Fruit fly (Drosophila melanogaster) whole organism, prepupa: Measurements from ENCODE around the gene CG13711.
A peak's percentile ranks its signal among the peaks of the same experiment; 100 is the strongest.

ENCODE experiments used
- Blimp-1 ChIP-seq: fragments of 200-800 bp; sonication (Bioruptor generic); optimal IDR thresholded peaks from 3 replicates; lab custom pipeline; 2017; ENCODE audit warnings: missing biosample characterization, missing genetic modification characterization, mild to moderate bottlenecking, moderate library complexity, missing genetic modification reagents
- CG10631 ChIP-seq: fragments of 200-800 bp; sonication (Bioruptor generic); optimal IDR thresholded peaks from 2 replicates; lab custom pipeline; 2016; ENCODE audit warnings: missing biosample characterization, missing genetic modification characterization
- CG15336 ChIP-seq: fragments of 200-800 bp; sonication (Bioruptor generic); IDR thresholded peaks from 2 replicates; pipeline ENCODE4 v1.3.6; 2022; ENCODE audit warnings: missing biosample characterization, missing genetic modification characterization
- CG16779 ChIP-seq: fragments of 200-800 bp; sonication (Bioruptor generic); optimal IDR thresholded peaks from 3 replicates; lab custom pipeline; 2017; ENCODE audit warnings: missing biosample characterization, mild to moderate bottlenecking, missing genetic modification characterization
- CG3032 ChIP-seq: fragments of 200-800 bp; optimal IDR thresholded peaks from 2 replicates; lab custom pipeline; 2019; ENCODE audit warnings: missing biosample characterization, mild to moderate bottlenecking, missing genetic modification characterization, moderate library complexity
- CG31627 ChIP-seq: fragments of 200-800 bp; sonication (Bioruptor generic); optimal IDR thresholded peaks from 3 replicates; lab custom pipeline; 2016; ENCODE audit warnings: missing biosample characterization, missing genetic modification characterization
- CG32006 ChIP-seq: fragments of 200-800 bp; sonication (Bioruptor generic); optimal IDR thresholded peaks from 3 replicates; lab custom pipeline; 2017; ENCODE audit warnings: missing biosample characterization, mild to moderate bottlenecking, missing genetic modification characterization
- CG34406 ChIP-seq: fragments of 200-800 bp; sonication (Bioruptor generic); optimal IDR thresholded peaks from 3 replicates; lab custom pipeline; 2016; ENCODE audit warnings: missing biosample characterization, missing genetic modification characterization
- CG3919 ChIP-seq: fragments of 200-800 bp; sonication (Bioruptor generic); optimal IDR thresholded peaks from 3 replicates; lab custom pipeline; 2016; ENCODE audit warnings: missing biosample characterization, missing genetic modification characterization
- CG6163 ChIP-seq: fragments of 200-800 bp; sonication (Bioruptor generic); IDR thresholded peaks from 3 replicates; pipeline ENCODE4 v1.3.6; 2022; ENCODE audit warnings: missing biosample characterization, missing genetic modification characterization
- CG6276 ChIP-seq: fragments of 200-800 bp; sonication (Bioruptor generic); optimal IDR thresholded peaks from 2 replicates; lab custom pipeline; 2017; ENCODE audit warnings: missing biosample characterization, mild to moderate bottlenecking, missing genetic modification characterization
- CG6792 ChIP-seq: fragments of 200-800 bp; sonication (Bioruptor generic); optimal IDR thresholded peaks from 3 replicates; lab custom pipeline; 2016; ENCODE audit warnings: missing biosample characterization, missing genetic modification characterization
- CG6808 ChIP-seq: fragments of 200-800 bp; sonication (Bioruptor generic); optimal IDR thresholded peaks from 3 replicates; lab custom pipeline; 2017; ENCODE audit warnings: missing biosample characterization, missing genetic modification characterization, mild to moderate bottlenecking, moderate library complexity, missing genetic modification reagents
- CG6854 ChIP-seq: fragments of 200-800 bp; sonication (Bioruptor generic); optimal IDR thresholded peaks from 2 replicates; lab custom pipeline; 2017; ENCODE audit warnings: missing biosample characterization, mild to moderate bottlenecking, missing genetic modification characterization
- CG8119 ChIP-seq: fragments of 200-800 bp; sonication (Bioruptor generic); IDR thresholded peaks from 3 replicates; pipeline ENCODE4 v1.3.6; 2022; ENCODE audit warnings: missing biosample characterization, missing genetic modification characterization
- CG8632 ChIP-seq: fragments of 200-800 bp; sonication (Bioruptor generic); optimal IDR thresholded peaks from 3 replicates; lab custom pipeline; 2016; ENCODE audit warnings: missing biosample characterization, missing genetic modification characterization
- CG9139 ChIP-seq: fragments of 200-800 bp; sonication (Bioruptor generic); optimal IDR thresholded peaks from 3 replicates; lab custom pipeline; 2017; ENCODE audit warnings: missing biosample characterization, mild to moderate bottlenecking, missing genetic modification characterization
- Eip75B ChIP-seq: fragments of 200-800 bp; sonication (Bioruptor generic); optimal IDR thresholded peaks from 3 replicates; lab custom pipeline; 2016; ENCODE audit warnings: missing biosample characterization, missing genetic modification characterization
- Eip78C ChIP-seq: fragments of 200-800 bp; sonication (Bioruptor generic); peaks from one replicate; lab custom pipeline; 2016; ENCODE audit warnings: missing biosample characterization, missing genetic modification characterization
- Eip93F ChIP-seq: fragments of 200-800 bp; sonication (Bioruptor generic); optimal IDR thresholded peaks from 2 replicates; lab custom pipeline; 2016; ENCODE audit warnings: missing biosample characterization, mild to moderate bottlenecking, missing genetic modification characterization
- Ets96B ChIP-seq: fragments of 200-800 bp; optimal IDR thresholded peaks from 2 replicates; lab custom pipeline; 2019; ENCODE audit warnings: missing biosample characterization, mild to moderate bottlenecking, missing genetic modification characterization, moderate library complexity
- Gug ChIP-seq: fragments of 200-800 bp; sonication (Bioruptor generic); IDR thresholded peaks from 2 replicates; pipeline ENCODE4 v1.3.6; 2022; ENCODE audit warnings: missing biosample characterization, missing genetic modification characterization
- Hr38 ChIP-seq: sonication (Bioruptor generic); optimal IDR thresholded peaks from 2 replicates; lab custom pipeline; 2016; ENCODE audit warnings: missing biosample characterization, missing genetic modification characterization
- Hr39 ChIP-seq: fragments of 200-800 bp; sonication (Bioruptor generic); optimal IDR thresholded peaks from 2 replicates; lab custom pipeline; 2016; ENCODE audit warnings: missing biosample characterization, missing genetic modification characterization
- Hr4 ChIP-seq: fragments of 200-800 bp; sonication (Bioruptor generic); optimal IDR thresholded peaks from 3 replicates; lab custom pipeline; 2016; ENCODE audit warnings: missing biosample characterization, missing genetic modification characterization
- Lpt ChIP-seq: fragments of 200-800 bp; sonication (Bioruptor generic); optimal IDR thresholded peaks from 3 replicates; lab custom pipeline; 2016; ENCODE audit warnings: missing biosample characterization, missing genetic modification characterization
- Met ChIP-seq: fragments of 200-800 bp; sonication (Bioruptor generic); optimal IDR thresholded peaks from 3 replicates; lab custom pipeline; 2016; ENCODE audit warnings: missing biosample characterization, missing genetic modification characterization
- OdsH ChIP-seq: fragments of 200-800 bp; sonication (Bioruptor generic); optimal IDR thresholded peaks from 3 replicates; lab custom pipeline; 2016; ENCODE audit warnings: missing biosample characterization, missing genetic modification characterization
- Smox ChIP-seq: fragments of 200-800 bp; sonication (Bioruptor generic); optimal IDR thresholded peaks from 3 replicates; lab custom pipeline; 2016; ENCODE audit warnings: missing biosample characterization, missing genetic modification characterization
- Sox15 ChIP-seq: fragments of 200-800 bp; sonication (Bioruptor generic); optimal IDR thresholded peaks from 3 replicates; lab custom pipeline; 2016; ENCODE audit warnings: missing biosample characterization, missing genetic modification characterization
- achi ChIP-seq: fragments of 200-800 bp; sonication (Bioruptor generic); optimal IDR thresholded peaks from 3 replicates; lab custom pipeline; 2016; ENCODE audit warnings: missing biosample characterization, missing genetic modification characterization
- cyc ChIP-seq: fragments of 200-800 bp; sonication (Bioruptor generic); optimal IDR thresholded peaks from 3 replicates; lab custom pipeline; 2016; ENCODE audit warnings: missing biosample characterization, missing genetic modification characterization
- dac ChIP-seq: fragments of 200-800 bp; sonication (Bioruptor generic); optimal IDR thresholded peaks from 2 replicates; lab custom pipeline; 2017; ENCODE audit warnings: missing biosample characterization, mild to moderate bottlenecking, missing genetic modification characterization
- eg ChIP-seq: fragments of 200-800 bp; sonication (Bioruptor generic); IDR thresholded peaks from 3 replicates; pipeline ENCODE4 v1.3.6; 2022; ENCODE audit warnings: missing biosample characterization, missing genetic modification characterization
- esn ChIP-seq: fragments of 200-800 bp; sonication (Bioruptor generic); optimal IDR thresholded peaks from 2 replicates; lab custom pipeline; 2016; ENCODE audit warnings: missing biosample characterization, mild to moderate bottlenecking, missing genetic modification characterization, moderate library complexity
- fd59A ChIP-seq: fragments of 200-800 bp; sonication (Bioruptor generic); optimal IDR thresholded peaks from 2 replicates; lab custom pipeline; 2017; ENCODE audit warnings: missing biosample characterization, mild to moderate bottlenecking, missing genetic modification characterization, missing genetic modification reagents
- fd85E ChIP-seq: fragments of 200-800 bp; sonication (Bioruptor generic); optimal IDR thresholded peaks from 3 replicates; lab custom pipeline; 2016; ENCODE audit warnings: missing biosample characterization, missing genetic modification characterization
- lz ChIP-seq: fragments of 200-800 bp; sonication (Bioruptor generic); optimal IDR thresholded peaks from 3 replicates; lab custom pipeline; 2016; ENCODE audit warnings: missing biosample characterization, missing genetic modification characterization
- pdm3 ChIP-seq: fragments of 200-800 bp; sonication (Bioruptor generic); optimal IDR thresholded peaks from 3 replicates; lab custom pipeline; 2016; ENCODE audit warnings: missing biosample characterization, missing genetic modification characterization
- salr ChIP-seq, 2 experiments: fragments of 200-800 bp; sonication (Bioruptor generic); optimal IDR thresholded peaks; 3 replicates each; lab custom pipeline; 2016 to 2018; ENCODE audit warnings: missing biosample characterization in 2 of 2, missing genetic modification characterization in 2 of 2, mild to moderate bottlenecking in 1 of 2
- spab ChIP-seq: fragments of 200-800 bp; sonication (Bioruptor generic); optimal IDR thresholded peaks from 2 replicates; lab custom pipeline; 2017; ENCODE audit warnings: missing biosample characterization, mild to moderate bottlenecking, missing genetic modification characterization, missing genetic modification reagents
- ss ChIP-seq, 2 experiments: fragments of 200-800 bp; sonication (Bioruptor generic); optimal IDR thresholded peaks; 2 replicates in 1 of 2; 3 replicates in 1 of 2; lab custom pipeline; 2017 to 2018; ENCODE audit warnings: mild to moderate bottlenecking in 2 of 2, missing biosample characterization in 2 of 2, missing genetic modification characterization in 2 of 2, moderate library complexity in 1 of 2
- svp ChIP-seq: fragments of 200-800 bp; sonication (Bioruptor generic); peaks from one replicate; lab custom pipeline; 2016; ENCODE audit warnings: missing biosample characterization, missing genetic modification characterization
- topi ChIP-seq: fragments of 200-800 bp; sonication (Bioruptor generic); optimal IDR thresholded peaks from 3 replicates; lab custom pipeline; 2016; ENCODE audit warnings: missing biosample characterization, missing genetic modification characterization
- vri ChIP-seq: fragments of 200-800 bp; sonication (Bioruptor generic); optimal IDR thresholded peaks from 3 replicates; lab custom pipeline; 2016; ENCODE audit warnings: missing biosample characterization, mild to moderate bottlenecking, missing genetic modification characterization

CG13711 gene

dm6 chr3L:4757583-4757982 is at the start of gene CG13711:
TSS of gene CG13711 (plus strand) at chr3L:4757883.
- TF ChIP-seq cyc (GFP tag; lab: Kevin White, UChicago) (no peak), CG6792 (GFP tag; lab: Kevin White, UChicago) (no peak), CG8632 (GFP tag; lab: Kevin White, UChicago) (no peak), ss (GFP tag; optimal IDR thresholded peaks at IDR 0.05; lab: Kevin White, UChicago) (no peak), salr (GFP tag; optimal IDR thresholded peaks at IDR 0.05; lab: Kevin White, UChicago) (no peak), Eip75B (no peak), CG6808 (GFP tag; lab: Kevin White, UChicago) (no peak), Eip93F (no peak)

- TF ChIP-seq Hr38 (GFP tag; lab: Kevin White, UChicago), result no peak
- TF ChIP-seq Smox (GFP tag; lab: Kevin White, UChicago), result no peak
- TF ChIP-seq Ets96B (tag; lab: Kevin White, UChicago), result no peak
- 0 out of 2 replicates have a peak, but pooled peaks have one; percentile 7 for TF ChIP-seq CG15336
- 0 out of 3 replicates have a peak, but pooled peaks have one; percentile 14 for TF ChIP-seq CG8119 (GFP tag; lab: Robert Waterston, UW)
- TF ChIP-seq Gug (GFP tag; lab: Robert Waterston, UW), result 0 out of 2 replicates have a peak, but pooled peaks have one; percentile 12
- TF ChIP-seq CG32006 (GFP tag; lab: Kevin White, UChicago), result peak; percentile 24
- no peak for TF ChIP-seq CG6854 (GFP tag; lab: Kevin White, UChicago)
Measured at dm6 chr3L:4708536-4708935, 49.1 kb upstream of the CG13711 start.

dm6 chr3L:4709790-4710189 is 47.9 kb upstream of the CG13711 start, which contains the start of gene CG13712:
TSS of gene CG13712 (minus strand) at chr3L:4709890.
- TF ChIP-seq Sox15 (GFP tag; lab: Kevin White, UChicago) (no peak), CG9139 (GFP tag; lab: Kevin White, UChicago) (no peak), CG34406 (GFP tag; lab: Kevin White, UChicago) (no peak), CG6276 (no peak), dac (GFP tag; lab: Kevin White, UChicago) (no peak), cyc (GFP tag; lab: Kevin White, UChicago) (no peak), Gug (GFP tag; lab: Robert Waterston, UW) (no peak), Hr4 (GFP tag; lab: Kevin White, UChicago) (no peak), Lpt (GFP tag; lab: Kevin White, UChicago) (no peak), topi (GFP tag; lab: Kevin White, UChicago) (no peak), CG16779 (no peak), fd59A (GFP tag; lab: Kevin White, UChicago) (no peak), Ets96B (tag; lab: Kevin White, UChicago) (no peak), CG6854 (GFP tag; lab: Kevin White, UChicago) (no peak), Hr39 (GFP tag; lab: Kevin White, UChicago) (no peak), lz (GFP tag; lab: Kevin White, UChicago) (no peak), ss (GFP tag; optimal IDR thresholded peaks at IDR 0.05; lab: Kevin White, UChicago) (no peak), CG6163 (GFP tag; lab: Robert Waterston, UW) (no peak), Blimp-1 (GFP tag; lab: Kevin White, UChicago) (no peak)
- TF ChIP-seq, all 60 proteins: peak for 0

dm6 chr3L:4719743-4720142 is 37.9 kb upstream of the CG13711 start:
- TF ChIP-seq vri, result no peak
- TF ChIP-seq Met (GFP tag; lab: Kevin White, UChicago), result no peak
- 0 out of 3 replicates have a peak, but pooled peaks have one; percentile 10 for TF ChIP-seq eg (GFP tag; lab: Robert Waterston, UW)
- no peak for TF ChIP-seq spab (GFP tag; lab: Kevin White, UChicago)
- TF ChIP-seq Ets96B (tag; lab: Kevin White, UChicago), result no peak
- no peak for TF ChIP-seq Gug (GFP tag; lab: Robert Waterston, UW)
- TF ChIP-seq esn, result no peak
- no peak for TF ChIP-seq pdm3 (GFP tag; lab: Kevin White, UChicago)
- no peak for TF ChIP-seq topi (GFP tag; lab: Kevin White, UChicago)
- TF ChIP-seq Eip78C (GFP tag; lab: Kevin White, UChicago), result peak; percentile 35
- TF ChIP-seq CG3919, result no peak
- no peak for TF ChIP-seq CG32006 (GFP tag; lab: Kevin White, UChicago)
- TF ChIP-seq fd85E (GFP tag; lab: Kevin White, UChicago), result no peak
- no peak for TF ChIP-seq CG3032 (tag; lab: Kevin White, UChicago)
- TF ChIP-seq svp (GFP tag; lab: Kevin White, UChicago), result no peak
- TF ChIP-seq dac (GFP tag; lab: Kevin White, UChicago), result no peak
- peak in 1 of 2 experiments; percentile 14 for TF ChIP-seq ss (GFP tag; optimal IDR thresholded peaks at IDR 0.05; lab: Kevin White, UChicago)
- TF ChIP-seq achi (GFP tag; lab: Kevin White, UChicago), result no peak
- no peak for TF ChIP-seq Eip93F
- no peak for TF ChIP-seq OdsH
- TF ChIP-seq CG34406 (GFP tag; lab: Kevin White, UChicago), result no peak
- TF ChIP-seq CG8119 (GFP tag; lab: Robert Waterston, UW), result no peak
- no peak for TF ChIP-seq CG31627 (GFP tag; lab: Kevin White, UChicago)
- no peak for TF ChIP-seq CG10631 (GFP tag; lab: Kevin White, UChicago)
- TF ChIP-seq CG9139 (GFP tag; lab: Kevin White, UChicago), result no peak
